Fruit fly (Drosophila melanogaster): ENCODE data around the gene Nipsnap.

Nipsnap gene

dm6 chrX:16085865-16086592, 12.7 kb upstream of the Nipsnap start (continued):
- TF ChIP-seq CG30020 (tag; optimal IDR thresholded peaks at IDR 0.05): no peak
- TF ChIP-seq ttk (GFP tag; IDR thresholded peaks at IDR 0.05): no peak
- no peak for TF ChIP-seq inv (GFP tag; IDR thresholded peaks at IDR 0.05; ENCODE audit: partially characterized antibody)
- no peak for TF ChIP-seq CG11398 (GFP tag; optimal IDR thresholded peaks at IDR 0.05)
- TF ChIP-seq CG13296 (GFP tag; optimal IDR thresholded peaks at IDR 0.05): peak; percentile 14
- TF ChIP-seq CG31388 (GFP tag; optimal IDR thresholded peaks at IDR 0.05): no peak
- TF ChIP-seq CG12769 (tag; optimal IDR thresholded peaks at IDR 0.05): no peak
- TF ChIP-seq wor (GFP tag; IDR thresholded peaks at IDR 0.05): no peak
- TF ChIP-seq ssp (GFP tag; IDR thresholded peaks at IDR 0.05): no peak
- no peak for TF ChIP-seq Max (GFP tag; optimal IDR thresholded peaks at IDR 0.05)
- TF ChIP-seq pnt (GFP tag; optimal IDR thresholded peaks at IDR 0.05): no peak
- TF ChIP-seq CG11247 (GFP tag; IDR thresholded peaks at IDR 0.05): no peak
- TF ChIP-seq grau (tag; optimal IDR thresholded peaks at IDR 0.05): peak; percentile 44
- no peak for TF ChIP-seq ro (GFP tag; IDR thresholded peaks at IDR 0.05)
- no peak for TF ChIP-seq Mrtf (GFP tag; IDR thresholded peaks at IDR 0.05)
- TF ChIP-seq MBD-R2 (GFP tag; IDR thresholded peaks at IDR 0.05): no peak
- TF ChIP-seq Dip3 (GFP tag; optimal IDR thresholded peaks at IDR 0.05): no peak
- TF ChIP-seq CG15601 (tag; optimal IDR thresholded peaks at IDR 0.05): no peak
- no peak for TF ChIP-seq CG17568 (GFP tag; optimal IDR thresholded peaks at IDR 0.05)
- TF ChIP-seq NfI (GFP tag; optimal IDR thresholded peaks at IDR 0.05): no peak
- no peak for TF ChIP-seq CG7987 (GFP tag; optimal IDR thresholded peaks at IDR 0.05)
- TF ChIP-seq CG11560 (tag; IDR thresholded peaks at IDR 0.05): no peak
- TF ChIP-seq Opbp (GFP tag; IDR thresholded peaks at IDR 0.05; ENCODE audit: partially characterized antibody): no peak
- no peak for TF ChIP-seq lmd (GFP tag; IDR thresholded peaks at IDR 0.05)
- peak; percentile 29 for TF ChIP-seq CG3163 (GFP tag; optimal IDR thresholded peaks at IDR 0.05)
- no peak for TF ChIP-seq Ets97D (GFP tag; optimal IDR thresholded peaks at IDR 0.05)
- TF ChIP-seq fd102C (GFP tag; optimal IDR thresholded peaks at IDR 0.05): no peak
- no peak for TF ChIP-seq CG1233 (GFP tag; optimal IDR thresholded peaks at IDR 0.05)
- TF ChIP-seq gem (tag; optimal IDR thresholded peaks at IDR 0.05): peak; percentile 50
- TF ChIP-seq Hand (GFP tag; optimal IDR thresholded peaks at IDR 0.05): peak; percentile 23
- TF ChIP-seq CG4282 (GFP tag; optimal IDR thresholded peaks at IDR 0.05): no peak
- no peak for TF ChIP-seq CG3065 (GFP tag; optimal IDR thresholded peaks at IDR 0.05)
- TF ChIP-seq CG3726 (GFP tag; IDR thresholded peaks at IDR 0.05): no peak
- no peak for TF ChIP-seq CG1602 (GFP tag; optimal IDR thresholded peaks at IDR 0.05)
- no peak for TF ChIP-seq Hr78 (GFP tag; optimal IDR thresholded peaks at IDR 0.05)
- TF ChIP-seq ac (GFP tag; optimal IDR thresholded peaks at IDR 0.05): no peak
- no peak for TF ChIP-seq fd3F (GFP tag; optimal IDR thresholded peaks at IDR 0.05)
- 0 out of 2 replicates have a peak, but pooled peaks have one; percentile 6 for TF ChIP-seq sob (GFP tag; IDR thresholded peaks at IDR 0.05)
- no peak for TF ChIP-seq klu (GFP tag; IDR thresholded peaks at IDR 0.05)
- TF ChIP-seq CG6254 (GFP tag; optimal IDR thresholded peaks at IDR 0.05): no peak
- no peak for TF ChIP-seq CG8388 (GFP tag; optimal IDR thresholded peaks at IDR 0.05)
- TF ChIP-seq E2f1 (GFP tag; IDR thresholded peaks at IDR 0.05): no peak
- TF ChIP-seq Mad (GFP tag; optimal IDR thresholded peaks at IDR 0.05): no peak
- TF ChIP-seq CG4424 (GFP tag; optimal IDR thresholded peaks at IDR 0.05): peak; percentile 30
- TF ChIP-seq CG14014 (GFP tag; IDR thresholded peaks at IDR 0.05): no peak
- TF ChIP-seq CG30403 (GFP tag; optimal IDR thresholded peaks at IDR 0.05): peak; percentile 39
- TF ChIP-seq lilli (GFP tag; optimal IDR thresholded peaks at IDR 0.05): peak; percentile 11
- no peak for TF ChIP-seq CG17612 (GFP tag; IDR thresholded peaks at IDR 0.05)
- TF ChIP-seq HLHmδ (GFP tag; optimal IDR thresholded peaks at IDR 0.05): no peak
- TF ChIP-seq CG34224 (GFP tag; IDR thresholded peaks at IDR 0.05; ENCODE audit: partially characterized antibody): no peak

Data from whole organism, embryonic.